Worm (Caenorhabditis elegans) whole organism, late embryonic: ENCODE results near the gene rbm-17.
A peak's percentile ranks its signal among the peaks of the same experiment; 100 is the strongest.

Experiments
- C38D4.7 ChIP-seq: fragments of 200-800 bp; sonication (Bioruptor generic); optimal IDR thresholded peaks from 2 replicates; lab custom pipeline; 2018; ENCODE audit warnings: mild to moderate bottlenecking, missing genetic modification characterization, moderate library complexity, missing compliant biosample characterization
- F13H6.1 ChIP-seq: sonication (generic microtip); optimal IDR thresholded peaks from 2 replicates; lab custom pipeline; 2016; ENCODE audit warnings: missing genetic modification characterization, missing compliant biosample characterization
- K02D7.2 ChIP-seq: sonication (generic microtip); optimal IDR thresholded peaks from 2 replicates; lab custom pipeline; 2017; ENCODE audit warnings: mild to moderate bottlenecking, missing genetic modification characterization, missing compliant biosample characterization
- K09A11.1 ChIP-seq: sonication (generic microtip); optimal IDR thresholded peaks from 2 replicates; lab custom pipeline; 2017; ENCODE audit warnings: antibody characterized with exemption, mild to moderate bottlenecking, missing genetic modification characterization, missing compliant biosample characterization; ENCODE audit not compliant: insufficient read depth
- Y22D7AL.16 ChIP-seq: sonication (generic microtip); optimal IDR thresholded peaks from 2 replicates; lab custom pipeline; 2016; ENCODE audit warnings: missing genetic modification characterization, missing compliant biosample characterization
- ahr-1 ChIP-seq: sonication (generic microtip); optimal IDR thresholded peaks from 2 replicates; lab custom pipeline; 2016; ENCODE audit warnings: missing genetic modification characterization, missing compliant biosample characterization
- ceh-14 ChIP-seq: sonication (generic microtip); optimal IDR thresholded peaks from 2 replicates; lab custom pipeline; 2016; ENCODE audit warnings: missing genotype, missing genetic modification characterization, missing compliant biosample characterization
- ceh-18 ChIP-seq: sonication (generic microtip); optimal IDR thresholded peaks from 2 replicates; lab custom pipeline; 2016; ENCODE audit warnings: missing genetic modification characterization, missing compliant biosample characterization
- ceh-19 ChIP-seq: fragments of 200-800 bp; sonication (Bioruptor generic); optimal IDR thresholded peaks from 2 replicates; lab custom pipeline; 2018; ENCODE audit warnings: mild to moderate bottlenecking, missing genetic modification characterization, missing compliant biosample characterization
- ceh-2 ChIP-seq: sonication (generic microtip); optimal IDR thresholded peaks from 2 replicates; lab custom pipeline; 2016; ENCODE audit warnings: missing genotype, missing genetic modification characterization, missing compliant biosample characterization
- ceh-24 ChIP-seq: sonication (generic microtip); optimal IDR thresholded peaks from 2 replicates; lab custom pipeline; 2016; ENCODE audit warnings: mild to moderate bottlenecking, missing genetic modification characterization, missing compliant biosample characterization
- ceh-31 ChIP-seq: sonication (generic microtip); optimal IDR thresholded peaks from 2 replicates; lab custom pipeline; 2016; ENCODE audit warnings: missing genetic modification characterization, missing compliant biosample characterization
- ceh-6 ChIP-seq: fragments of 200-800 bp; sonication (Bioruptor generic); optimal IDR thresholded peaks from 2 replicates; lab custom pipeline; 2018; ENCODE audit warnings: mild to moderate bottlenecking, missing genetic modification characterization, missing compliant biosample characterization
- dmd-4 ChIP-seq: sonication (generic microtip); optimal IDR thresholded peaks from 2 replicates; lab custom pipeline; 2016; ENCODE audit warnings: borderline replicate concordance, missing genetic modification characterization, missing compliant biosample characterization
- dve-1 ChIP-seq: sonication (generic microtip); optimal IDR thresholded peaks from 2 replicates; lab custom pipeline; 2017; ENCODE audit warnings: antibody characterized with exemption, mild to moderate bottlenecking, missing genetic modification characterization, missing compliant biosample characterization
- elt-2 ChIP-seq: sonication (generic microtip); optimal IDR thresholded peaks from 2 replicates; lab custom pipeline; 2016; ENCODE audit warnings: missing genetic modification reagents, missing genetic modification characterization, missing compliant biosample characterization
- ets-4 ChIP-seq: sonication (generic microtip); optimal IDR thresholded peaks from 2 replicates; lab custom pipeline; 2016; ENCODE audit warnings: missing genetic modification characterization, missing compliant biosample characterization
- eyg-1 ChIP-seq: sonication (generic microtip); optimal IDR thresholded peaks from 2 replicates; lab custom pipeline; 2016; ENCODE audit warnings: missing genotype, missing genetic modification characterization, missing compliant biosample characterization
- fax-1 ChIP-seq: sonication (generic microtip); optimal IDR thresholded peaks from 2 replicates; lab custom pipeline; 2016; ENCODE audit warnings: missing genotype, missing genetic modification characterization, missing compliant biosample characterization
- fkh-6 ChIP-seq: sonication (generic microtip); optimal IDR thresholded peaks from 2 replicates; lab custom pipeline; 2016; ENCODE audit warnings: missing genetic modification characterization, missing compliant biosample characterization
- gmeb-2 ChIP-seq: sonication (generic microtip); optimal IDR thresholded peaks from 2 replicates; lab custom pipeline; 2016; ENCODE audit warnings: missing genetic modification characterization, inconsistent platforms, missing compliant biosample characterization
- hlh-13 ChIP-seq: fragments of 200-800 bp; sonication (Bioruptor generic); optimal IDR thresholded peaks from 2 replicates; lab custom pipeline; 2018; ENCODE audit warnings: mild to moderate bottlenecking, missing genetic modification characterization, missing compliant biosample characterization
- hlh-30 ChIP-seq: sonication (generic microtip); optimal IDR thresholded peaks from 2 replicates; lab custom pipeline; 2017; ENCODE audit warnings: antibody characterized with exemption, missing genetic modification characterization, missing compliant biosample characterization; ENCODE audit not compliant: insufficient read depth
- hlh-8 ChIP-seq: sonication (generic microtip); optimal IDR thresholded peaks from 2 replicates; lab custom pipeline; 2016; ENCODE audit warnings: missing genotype, missing genetic modification characterization, missing compliant biosample characterization
- lim-6 ChIP-seq: sonication (generic microtip); optimal IDR thresholded peaks from 2 replicates; lab custom pipeline; 2016; ENCODE audit warnings: missing genetic modification characterization, missing compliant biosample characterization
- lin-11 ChIP-seq: fragments of 200-800 bp; sonication (Bioruptor generic); optimal IDR thresholded peaks from 2 replicates; lab custom pipeline; 2018; ENCODE audit warnings: mild to moderate bottlenecking, missing genetic modification characterization, missing compliant biosample characterization
- nfya-1 ChIP-seq: sonication (generic microtip); optimal IDR thresholded peaks from 2 replicates; lab custom pipeline; 2017; ENCODE audit warnings: missing genetic modification characterization, mild to moderate bottlenecking, missing compliant biosample characterization, antibody characterized with exemption, moderate library complexity
- nhr-11 ChIP-seq: fragments of 150-350 bp; optimal IDR thresholded peaks from 2 replicates; lab custom pipeline; 2014; ENCODE audit warnings: missing biosample characterization, missing genetic modification characterization
- odd-2 ChIP-seq: sonication (generic microtip); optimal IDR thresholded peaks from 2 replicates; lab custom pipeline; 2017; ENCODE audit warnings: antibody characterized with exemption, mild to moderate bottlenecking, missing genetic modification characterization, missing compliant biosample characterization
- pag-3 ChIP-seq: sonication (generic microtip); optimal IDR thresholded peaks from 2 replicates; lab custom pipeline; 2016; ENCODE audit warnings: missing compliant biosample characterization, missing genetic modification characterization, borderline replicate concordance
- pat-9 ChIP-seq: fragments of 200-800 bp; sonication (Bioruptor generic); optimal IDR thresholded peaks from 2 replicates; lab custom pipeline; 2018; ENCODE audit warnings: mild to moderate bottlenecking, missing genetic modification characterization, moderate library complexity, missing compliant biosample characterization
- pha-2 ChIP-seq: sonication (generic microtip); optimal IDR thresholded peaks from 2 replicates; lab custom pipeline; 2017; ENCODE audit warnings: mild to moderate bottlenecking, missing genetic modification characterization, missing compliant biosample characterization
- pha-4 ChIP-seq: fragments of 150-350 bp; optimal IDR thresholded peaks from 2 replicates; lab custom pipeline; 2018; ENCODE audit warnings: missing biosample characterization, missing genetic modification reagents, missing genetic modification characterization
- ref-2 ChIP-seq: sonication (generic microtip); optimal IDR thresholded peaks from 2 replicates; lab custom pipeline; 2016; ENCODE audit warnings: missing genetic modification characterization, missing compliant biosample characterization
- sdc-2 ChIP-seq: sonication (generic microtip); optimal IDR thresholded peaks from 2 replicates; lab custom pipeline; 2016; ENCODE audit warnings: missing genotype, missing genetic modification characterization, missing compliant biosample characterization
- sox-2 ChIP-seq: fragments of 200-800 bp; sonication (Bioruptor generic); IDR thresholded peaks from 2 replicates; pipeline ENCODE4 v1.3.6; 2022; ENCODE audit warnings: missing genetic modification reagents, missing genetic modification characterization, missing compliant biosample characterization
- sox-4 ChIP-seq: sonication (generic microtip); optimal IDR thresholded peaks from 2 replicates; lab custom pipeline; 2017; ENCODE audit warnings: mild to moderate bottlenecking, missing genetic modification characterization, inconsistent platforms, missing compliant biosample characterization
- syd-9 ChIP-seq: sonication (generic microtip); optimal IDR thresholded peaks from 2 replicates; lab custom pipeline; 2016; ENCODE audit warnings: mild to moderate bottlenecking, missing genetic modification characterization, moderate library complexity, missing compliant biosample characterization
- tbx-2 ChIP-seq: sonication (generic microtip); optimal IDR thresholded peaks from 2 replicates; lab custom pipeline; 2016; ENCODE audit warnings: missing genetic modification characterization, missing compliant biosample characterization
- ttx-3 ChIP-seq: sonication (generic microtip); optimal IDR thresholded peaks from 2 replicates; lab custom pipeline; 2016; ENCODE audit warnings: missing genetic modification reagents, missing genetic modification characterization, missing compliant biosample characterization
- unc-42 ChIP-seq: sonication (generic microtip); optimal IDR thresholded peaks from 2 replicates; lab custom pipeline; 2016; ENCODE audit warnings: missing genotype, missing genetic modification characterization, missing compliant biosample characterization
- unc-55 ChIP-seq: sonication (generic microtip); optimal IDR thresholded peaks from 2 replicates; lab custom pipeline; 2017; ENCODE audit warnings: missing biosample characterization, missing genetic modification reagents, missing genetic modification characterization
- unc-86 ChIP-seq: sonication (generic microtip); optimal IDR thresholded peaks from 2 replicates; lab custom pipeline; 2016; ENCODE audit warnings: missing genetic modification characterization, missing compliant biosample characterization
- zip-5 ChIP-seq: sonication (generic microtip); optimal IDR thresholded peaks from 2 replicates; lab custom pipeline; 2016; ENCODE audit warnings: missing genetic modification characterization, missing compliant biosample characterization
- ztf-16 ChIP-seq: sonication (generic microtip); optimal IDR thresholded peaks from 2 replicates; lab custom pipeline; 2017; ENCODE audit warnings: missing genetic modification characterization, missing compliant biosample characterization

Gene rbm-17

ce11 chrIV:11602498-11603068 is 35.5 kb upstream of the rbm-17 start, which contains the start of gene rps-11:
rps-11 (plus strand) TSS chrIV:11602641.
- TF ChIP-seq hlh-8 (no peak), pha-4 (tag; lab: Kevin White, UChicago) (no peak), ceh-18 (tag; lab: Kevin White, UChicago) (no peak), pat-9 (tag; lab: Kevin White, UChicago) (no peak), lim-6 (tag; lab: Kevin White, UChicago) (no peak), nhr-11 (no peak)

- no peak for TF ChIP-seq fkh-6 (tag; lab: Kevin White, UChicago)
- TF ChIP-seq dmd-4 (tag; lab: Kevin White, UChicago), result no peak
- TF ChIP-seq K02D7.2 (tag; lab: Kevin White, UChicago), result no peak
- no peak for TF ChIP-seq ref-2
- no peak for TF ChIP-seq ceh-6 (GFP tag; lab: Kevin White, UChicago)
- no peak for TF ChIP-seq ceh-24
- TF ChIP-seq zip-5, result no peak
- TF ChIP-seq ets-4 (tag; lab: Kevin White, UChicago), result no peak
- TF ChIP-seq eyg-1 (tag; lab: Kevin White, UChicago), result no peak
- TF ChIP-seq sox-4 (tag; lab: Kevin White, UChicago), result no peak
- no peak for TF ChIP-seq odd-2 (tag; lab: Kevin White, UChicago)
- no peak for TF ChIP-seq Y22D7AL.16 (tag; lab: Kevin White, UChicago)
- no peak for TF ChIP-seq ahr-1 (tag; lab: Kevin White, UChicago)
Observed at ce11 chrIV:11603265-11603840, 34.8 kb upstream of the rbm-17 start.

ce11 chrIV:11604909-11605308 is 33.2 kb upstream of the rbm-17 start, which contains the start of the genes ragc-1 and Y24F12A.1:
ragc-1 (minus strand) TSS chrIV:11604933.
Y24F12A.1 (plus strand) TSS chrIV:11605254.
- no peak for TF ChIP-seq unc-55 (GFP tag; lab: Kevin White, UChicago)
- TF ChIP-seq ceh-31 (tag; lab: Kevin White, UChicago), result peak; percentile 54
- peak; percentile 10 for TF ChIP-seq unc-42
- TF ChIP-seq syd-9 (tag; lab: Kevin White, UChicago), result no peak
- peak; percentile 79 for TF ChIP-seq K09A11.1
- TF ChIP-seq hlh-30, result peak; percentile 47
- TF ChIP-seq gmeb-2 (tag; lab: Kevin White, UChicago), result no peak
- no peak for TF ChIP-seq hlh-8
- TF ChIP-seq pha-2, result peak; percentile 4
- no peak for TF ChIP-seq lin-11 (tag; lab: Kevin White, UChicago)
- no peak for TF ChIP-seq ztf-16 (tag; lab: Kevin White, UChicago)
- peak; percentile 21 for TF ChIP-seq C38D4.7 (GFP tag; lab: Kevin White, UChicago)
- TF ChIP-seq ceh-6 (GFP tag; lab: Kevin White, UChicago), result peak; percentile 36
- peak; percentile 66 for TF ChIP-seq elt-2 (tag; lab: Kevin White, UChicago)
- no peak for TF ChIP-seq F13H6.1 (tag; lab: Kevin White, UChicago)
- no peak for TF ChIP-seq fkh-6 (tag; lab: Kevin White, UChicago)
- peak; percentile 38 for TF ChIP-seq unc-86 (tag; lab: Kevin White, UChicago)
- TF ChIP-seq ceh-24, result no peak
- TF ChIP-seq ahr-1 (tag; lab: Kevin White, UChicago), result no peak
- TF ChIP-seq sdc-2 (tag; lab: Kevin White, UChicago), result no peak
- no peak for TF ChIP-seq pag-3 (tag; lab: Kevin White, UChicago)
- peak; percentile 2 for TF ChIP-seq ceh-19 (GFP tag; lab: Kevin White, UChicago)
- TF ChIP-seq ceh-2 (tag; lab: Kevin White, UChicago), result peak; percentile 60
- TF ChIP-seq ceh-14 (tag; lab: Kevin White, UChicago), result peak; percentile 86
- no peak for TF ChIP-seq ceh-18 (tag; lab: Kevin White, UChicago)
- TF ChIP-seq dve-1 (tag; lab: Kevin White, UChicago), result no peak
- TF ChIP-seq sox-2 (GFP tag; lab: Robert Waterston, UW), result no peak
- no peak for TF ChIP-seq Y22D7AL.16 (tag; lab: Kevin White, UChicago)
- TF ChIP-seq ttx-3 (tag; lab: Kevin White, UChicago), result peak; percentile 70
- no peak for TF ChIP-seq fax-1 (tag; lab: Kevin White, UChicago)
- TF ChIP-seq pat-9 (tag; lab: Kevin White, UChicago), result peak; percentile 19
- TF ChIP-seq tbx-2 (tag; lab: Kevin White, UChicago), result peak; percentile 72
- peak; percentile 6 for TF ChIP-seq lim-6 (tag; lab: Kevin White, UChicago)
- peak; percentile 23 for TF ChIP-seq nfya-1 (tag; lab: Kevin White, UChicago)
- no peak for TF ChIP-seq hlh-13
